Fruit fly (Drosophila melanogaster) whole organism, embryonic: ENCODE measurements around the gene CG42263.

Experiments
- Antp ChIP-seq: fragments of 200-800 bp; sonication (Bioruptor generic); optimal IDR thresholded peaks from 3 replicates; lab custom pipeline; 2016; ENCODE audit warnings: missing biosample characterization, missing genetic modification characterization
- Atf3 ChIP-seq: fragments of 200-800 bp; sonication (Bioruptor generic); optimal IDR thresholded peaks from 3 replicates; lab custom pipeline; 2016; ENCODE audit warnings: missing biosample characterization, missing genetic modification characterization
- Blimp-1 ChIP-seq: fragments of 200-800 bp; sonication (Bioruptor generic); optimal IDR thresholded peaks from 3 replicates; lab custom pipeline; 2018; ENCODE audit warnings: missing biosample characterization, missing genetic modification characterization, mild to moderate bottlenecking, moderate library complexity, missing genetic modification reagents
- CG10147 ChIP-seq: fragments of 200-800 bp; sonication (Bioruptor generic); optimal IDR thresholded peaks from 2 replicates; lab custom pipeline; 2019; ENCODE audit warnings: missing biosample characterization, mild to moderate bottlenecking, missing genetic modification characterization, moderate library complexity
- CG10431 ChIP-seq: fragments of 200-800 bp; sonication (Bioruptor generic); optimal IDR thresholded peaks from 3 replicates; lab custom pipeline; 2018; ENCODE audit warnings: missing biosample characterization, mild to moderate bottlenecking, missing genetic modification characterization
- CG11456 ChIP-seq: fragments of 200-800 bp; sonication (Bioruptor generic); IDR thresholded peaks from 3 replicates; pipeline ENCODE4 v1.3.6; 2022; ENCODE audit warnings: missing biosample characterization, missing genetic modification characterization
- CG11504 ChIP-seq: fragments of 200-800 bp; sonication (Bioruptor generic); optimal IDR thresholded peaks from 3 replicates; lab custom pipeline; 2019; ENCODE audit warnings: missing biosample characterization, mild to moderate bottlenecking, missing genetic modification characterization, moderate library complexity
- CG11696 ChIP-seq: fragments of 200-800 bp; sonication (Bioruptor generic); IDR thresholded peaks from 2 replicates; pipeline ENCODE4 v1.3.6; 2022; ENCODE audit warnings: missing biosample characterization, missing genetic modification characterization
- CG12942 ChIP-seq: fragments of 200-800 bp; sonication (Bioruptor generic); optimal IDR thresholded peaks from 3 replicates; lab custom pipeline; 2016; ENCODE audit warnings: missing biosample characterization, missing genetic modification characterization
- CG14050 ChIP-seq: fragments of 200-800 bp; sonication (Bioruptor generic); IDR thresholded peaks from 3 replicates; pipeline ENCODE4 v1.3.6; 2022; ENCODE audit warnings: missing biosample characterization, missing genetic modification characterization
- CG14710 ChIP-seq: fragments of 200-800 bp; sonication (Bioruptor generic); optimal IDR thresholded peaks from 3 replicates; lab custom pipeline; 2019; ENCODE audit warnings: missing biosample characterization, mild to moderate bottlenecking, missing genetic modification characterization, moderate library complexity
- CG14965 ChIP-seq: fragments of 200-800 bp; sonication (Bioruptor generic); optimal IDR thresholded peaks from 2 replicates; lab custom pipeline; 2016; ENCODE audit warnings: missing biosample characterization, missing genetic modification characterization, borderline replicate concordance
- CG15696 ChIP-seq: fragments of 200-800 bp; sonication (Bioruptor generic); optimal IDR thresholded peaks from 2 replicates; lab custom pipeline; 2019; ENCODE audit warnings: missing biosample characterization, mild to moderate bottlenecking, missing genetic modification characterization, moderate library complexity
- CG16815 ChIP-seq: fragments of 200-800 bp; sonication (Bioruptor generic); optimal IDR thresholded peaks from 3 replicates; lab custom pipeline; 2017; ENCODE audit warnings: missing biosample characterization, mild to moderate bottlenecking, missing genetic modification characterization
- CG17912 ChIP-seq: fragments of 200-800 bp; sonication (Bioruptor generic); optimal IDR thresholded peaks from 2 replicates; lab custom pipeline; 2018; ENCODE audit warnings: missing biosample characterization, mild to moderate bottlenecking, missing genetic modification characterization
- CG34224 ChIP-seq: fragments of 200-800 bp; sonication (Bioruptor generic); IDR thresholded peaks from 3 replicates; pipeline ENCODE4 v1.3.6; 2022; ENCODE audit warnings: missing biosample characterization, missing genetic modification characterization; ENCODE audit not compliant: partially characterized antibody
- CG3847 ChIP-seq: fragments of 200-800 bp; sonication (Bioruptor generic); IDR thresholded peaks from 2 replicates; pipeline ENCODE4 v1.3.6; 2022; ENCODE audit warnings: missing biosample characterization, missing genetic modification characterization
- CG4424 ChIP-seq: fragments of 200-800 bp; sonication (Bioruptor generic); optimal IDR thresholded peaks from 3 replicates; lab custom pipeline; 2016; ENCODE audit warnings: missing biosample characterization, missing genetic modification characterization
- CG4707 ChIP-seq: fragments of 200-800 bp; sonication (Bioruptor generic); optimal IDR thresholded peaks from 2 replicates; lab custom pipeline; 2018; ENCODE audit warnings: missing biosample characterization, mild to moderate bottlenecking, missing genetic modification characterization, moderate library complexity
- CG5180 ChIP-seq: fragments of 200-800 bp; sonication (Bioruptor generic); optimal IDR thresholded peaks from 3 replicates; lab custom pipeline; 2017; ENCODE audit warnings: missing biosample characterization, missing genetic modification characterization, mild to moderate bottlenecking, moderate library complexity, missing genetic modification reagents
- CG7556 ChIP-seq: fragments of 200-800 bp; sonication (Bioruptor generic); optimal IDR thresholded peaks from 2 replicates; lab custom pipeline; 2017; ENCODE audit warnings: missing biosample characterization, mild to moderate bottlenecking, missing genetic modification characterization
- CG7786 ChIP-seq: fragments of 200-800 bp; sonication (Bioruptor generic); optimal IDR thresholded peaks from 2 replicates; lab custom pipeline; 2016; ENCODE audit warnings: missing biosample characterization, missing genetic modification characterization
- CG9932 ChIP-seq: fragments of 200-800 bp; sonication (Bioruptor generic); IDR thresholded peaks from 2 replicates; pipeline ENCODE4 v1.3.6; 2022; ENCODE audit warnings: missing biosample characterization, missing genetic modification characterization
- CTCF ChIP-seq: fragments of 200-800 bp; sonication (Bioruptor generic); optimal IDR thresholded peaks from 2 replicates; lab custom pipeline; 2017; ENCODE audit warnings: missing biosample characterization, mild to moderate bottlenecking, missing genetic modification characterization, moderate library complexity
- Dbx ChIP-seq: fragments of 200-800 bp; sonication (Bioruptor generic); IDR thresholded peaks from 3 replicates; pipeline ENCODE4 v1.3.6; 2022; ENCODE audit warnings: missing biosample characterization, missing genetic modification characterization
- Doc2 ChIP-seq: fragments of 200-800 bp; sonication (Bioruptor generic); IDR thresholded peaks from 2 replicates; pipeline ENCODE4 v1.3.6; 2022; ENCODE audit warnings: missing biosample characterization, missing genetic modification characterization
- Dref ChIP-seq: fragments of 200-800 bp; sonication (Bioruptor generic); IDR thresholded peaks from 2 replicates; pipeline ENCODE4 v1.3.6; 2022; ENCODE audit warnings: missing biosample characterization, missing genetic modification characterization
- E2f2 ChIP-seq: fragments of 200-800 bp; sonication (Bioruptor generic); IDR thresholded peaks from 2 replicates; pipeline ENCODE4 v1.3.6; 2022; ENCODE audit warnings: missing biosample characterization, missing genetic modification characterization
- Gsc ChIP-seq: fragments of 200-800 bp; sonication (Bioruptor generic); IDR thresholded peaks from 2 replicates; pipeline ENCODE4 v1.3.6; 2022; ENCODE audit warnings: missing biosample characterization, missing genetic modification characterization
- HLH4C ChIP-seq: fragments of 200-800 bp; sonication (Bioruptor generic); IDR thresholded peaks from 3 replicates; pipeline ENCODE4 v1.3.6; 2022; ENCODE audit warnings: missing biosample characterization, missing genetic modification characterization; ENCODE audit not compliant: partially characterized antibody
- HmgD ChIP-seq: fragments of 200-800 bp; sonication (Bioruptor generic); optimal IDR thresholded peaks from 3 replicates; lab custom pipeline; 2016; ENCODE audit warnings: missing biosample characterization, missing genetic modification characterization
- Mad ChIP-seq: fragments of 200-800 bp; sonication (Bioruptor generic); optimal IDR thresholded peaks from 2 replicates; lab custom pipeline; 2016; ENCODE audit warnings: missing biosample characterization, missing genetic modification characterization
- Nf-YA ChIP-seq: fragments of 200-800 bp; sonication (Bioruptor generic); IDR thresholded peaks from 2 replicates; pipeline ENCODE4 v1.3.6; 2022; ENCODE audit warnings: missing biosample characterization, missing genetic modification characterization
- Pdp1 ChIP-seq, 2 experiments: fragments of 200-800 bp; sonication (Bioruptor generic); optimal IDR thresholded peaks; 3 replicates each; lab custom pipeline; 2016; ENCODE audit warnings: missing biosample characterization in 2 of 2, missing genetic modification characterization in 2 of 2, mild to moderate bottlenecking in 1 of 2, moderate library complexity in 1 of 2
- Side ChIP-seq: fragments of 200-800 bp; sonication (Bioruptor generic); optimal IDR thresholded peaks from 2 replicates; lab custom pipeline; 2016; ENCODE audit warnings: missing biosample characterization, missing genetic modification characterization
- Six4 ChIP-seq: fragments of 200-800 bp; sonication (Bioruptor generic); optimal IDR thresholded peaks from 2 replicates; lab custom pipeline; 2016; ENCODE audit warnings: missing biosample characterization, missing genetic modification characterization
- ac ChIP-seq: fragments of 200-800 bp; sonication (Bioruptor generic); optimal IDR thresholded peaks from 3 replicates; lab custom pipeline; 2017; ENCODE audit warnings: missing biosample characterization, mild to moderate bottlenecking, missing genetic modification characterization
- chm ChIP-seq: fragments of 200-800 bp; sonication (Bioruptor generic); IDR thresholded peaks from 2 replicates; pipeline ENCODE4 v1.3.6; 2022; ENCODE audit warnings: missing biosample characterization, missing genetic modification characterization
- dm ChIP-seq: fragments of 200-800 bp; sonication (Bioruptor generic); optimal IDR thresholded peaks from 3 replicates; lab custom pipeline; 2016; ENCODE audit warnings: missing biosample characterization, missing genetic modification characterization
- ems ChIP-seq: fragments of 200-800 bp; sonication (Bioruptor generic); optimal IDR thresholded peaks from 3 replicates; lab custom pipeline; 2016; ENCODE audit warnings: missing biosample characterization, missing genetic modification characterization
- her ChIP-seq: fragments of 200-800 bp; sonication (Bioruptor generic); optimal IDR thresholded peaks from 2 replicates; lab custom pipeline; 2016; ENCODE audit warnings: missing biosample characterization, missing genetic modification characterization
- jigr1 ChIP-seq: fragments of 200-800 bp; sonication (Bioruptor generic); IDR thresholded peaks from 3 replicates; pipeline ENCODE4 v1.3.6; 2022; ENCODE audit warnings: missing biosample characterization, missing genetic modification characterization
- lmd ChIP-seq: fragments of 200-800 bp; sonication (Bioruptor generic); IDR thresholded peaks from 2 replicates; pipeline ENCODE4 v1.3.6; 2022; ENCODE audit warnings: missing biosample characterization, missing genetic modification characterization
- onecut ChIP-seq: fragments of 200-800 bp; sonication (Bioruptor generic); IDR thresholded peaks from 2 replicates; pipeline ENCODE4 v1.3.6; 2022; ENCODE audit warnings: missing biosample characterization, missing genetic modification characterization
- pb ChIP-seq: fragments of 200-800 bp; sonication (Bioruptor generic); optimal IDR thresholded peaks from 3 replicates; lab custom pipeline; 2016; ENCODE audit warnings: missing biosample characterization, missing genetic modification characterization
- seq ChIP-seq: fragments of 200-800 bp; sonication (Bioruptor generic); IDR thresholded peaks from 2 replicates; pipeline ENCODE4 v1.3.6; 2022; ENCODE audit warnings: missing biosample characterization, missing genetic modification characterization
- slbo ChIP-seq: fragments of 200-800 bp; sonication (Bioruptor generic); IDR thresholded peaks from 2 replicates; pipeline ENCODE4 v1.3.6; 2022; ENCODE audit warnings: missing biosample characterization, missing genetic modification characterization
- tx ChIP-seq: fragments of 200-800 bp; sonication (Bioruptor generic); optimal IDR thresholded peaks from 2 replicates; lab custom pipeline; 2016; ENCODE audit warnings: missing biosample characterization, missing genetic modification characterization
- unc-4 ChIP-seq: fragments of 200-800 bp; sonication (Bioruptor generic); IDR thresholded peaks from 2 replicates; pipeline ENCODE4 v1.3.6; 2022; ENCODE audit warnings: missing biosample characterization, missing genetic modification characterization; ENCODE audit not compliant: partially characterized antibody

Gene CG42263

dm6 chr3L:19922833-19923745 is 32.5 kb downstream of the CG42263 start, which contains the start of gene Pfdn6 (continued):
- TF ChIP-seq CG3847 (GFP tag; lab: Robert Waterston, UW): peak; percentile 87
- peak; percentile 90 for TF ChIP-seq lmd (GFP tag; lab: Robert Waterston, UW)
- TF ChIP-seq Mad (GFP tag; lab: Kevin White, UChicago): peak; percentile 61
- peak; percentile 57; the same call in 1 of the 2 replicates for TF ChIP-seq seq
- TF ChIP-seq Doc2 (GFP tag; lab: Robert Waterston, UW): peak; percentile 61; the same call in 1 of the 2 replicates
- peak; percentile 55 for TF ChIP-seq Six4 (GFP tag; lab: Kevin White, UChicago)
- TF ChIP-seq jigr1 (GFP tag; lab: Robert Waterston, UW): peak; percentile 52; the same call in 1 of the 3 replicates
- TF ChIP-seq Dref (GFP tag; lab: Robert Waterston, UW): 0 out of 2 replicates have a peak, but pooled peaks have one; percentile 25
- peak; percentile 85 for TF ChIP-seq CG7786 (GFP tag; lab: Kevin White, UChicago)
- TF ChIP-seq CG10431: peak; percentile 6
- TF ChIP-seq dm (GFP tag; lab: Kevin White, UChicago): peak; percentile 63
- peak; percentile 51 to 62 for TF ChIP-seq Pdp1 (GFP tag; optimal IDR thresholded peaks at IDR 0.05; lab: Kevin White, UChicago)
- TF ChIP-seq CG11456: peak; percentile 50; the same call in 1 of the 3 replicates
- TF ChIP-seq Antp (GFP tag; lab: Kevin White, UChicago): peak; percentile 57
- TF ChIP-seq HmgD (GFP tag; lab: Kevin White, UChicago): peak; percentile 65
- TF ChIP-seq E2f2 (GFP tag; lab: Robert Waterston, UW): peak; percentile 39
- TF ChIP-seq CG14050 (GFP tag; lab: Robert Waterston, UW): peak; percentile 72
- TF ChIP-seq CG17912: peak; percentile 7
- peak; percentile 79 for TF ChIP-seq Dbx (GFP tag; lab: Robert Waterston, UW)
- TF ChIP-seq onecut (GFP tag; lab: Robert Waterston, UW): peak; percentile 79
- peak; percentile 74 for TF ChIP-seq CG16815 (GFP tag; lab: Kevin White, UChicago)
- peak; percentile 42; the same call in 1 of the 2 replicates for TF ChIP-seq CG11696 (GFP tag; lab: Robert Waterston, UW)
- TF ChIP-seq Gsc (GFP tag; lab: Robert Waterston, UW): no peak; the same call in 1 of the 2 replicates
- peak; percentile 82 for TF ChIP-seq CG14710 (tag; lab: Kevin White, UChicago)
- no peak for TF ChIP-seq CG4707 (GFP tag; lab: Kevin White, UChicago)
- no peak for TF ChIP-seq CTCF
- peak; percentile 64 for TF ChIP-seq her (GFP tag; lab: Kevin White, UChicago)
- peak; percentile 42 for TF ChIP-seq Atf3 (GFP tag; lab: Kevin White, UChicago)
- TF ChIP-seq CG14965 (GFP tag; lab: Kevin White, UChicago): no peak
- TF ChIP-seq pb: peak; percentile 57
- TF ChIP-seq CG11504 (tag; lab: Kevin White, UChicago): no peak
- TF ChIP-seq ems (GFP tag; lab: Kevin White, UChicago): peak; percentile 75
- no peak for TF ChIP-seq CG5180 (GFP tag; lab: Kevin White, UChicago)
- peak; percentile 82 for TF ChIP-seq HLH4C (GFP tag; lab: Robert Waterston, UW)
- TF ChIP-seq CG7556 (GFP tag; lab: Kevin White, UChicago): peak; percentile 64
- TF ChIP-seq CG4424 (GFP tag; lab: Kevin White, UChicago): peak; percentile 68
- peak; percentile 88 for TF ChIP-seq slbo (GFP tag; lab: Robert Waterston, UW)
- peak; percentile 73 for TF ChIP-seq CG34224 (GFP tag; lab: Robert Waterston, UW)
- TF ChIP-seq chm: no peak
- TF ChIP-seq CG10147 (GFP tag; lab: Kevin White, UChicago): peak; percentile 70
- peak; percentile 82 for TF ChIP-seq Blimp-1
- no peak for TF ChIP-seq Side (GFP tag; lab: Kevin White, UChicago)
- TF ChIP-seq CG15696: peak; percentile 77
- peak; percentile 63 for TF ChIP-seq CG12942 (GFP tag; lab: Kevin White, UChicago)
- peak; percentile 33; the same call in 1 of the 2 replicates for TF ChIP-seq unc-4 (GFP tag; lab: Robert Waterston, UW)
- TF ChIP-seq tx: peak; percentile 71
- TF ChIP-seq Nf-YA (GFP tag; lab: Robert Waterston, UW): 0 out of 2 replicates have a peak, but pooled peaks have one; percentile 11
- TF ChIP-seq CG9932 (GFP tag; lab: Robert Waterston, UW): peak; percentile 82
- TF ChIP-seq ac (GFP tag; lab: Kevin White, UChicago): no peak
